Worm (Caenorhabditis elegans): ENCODE results near the gene H01G02.1.

H01G02.1 gene

DNA sequence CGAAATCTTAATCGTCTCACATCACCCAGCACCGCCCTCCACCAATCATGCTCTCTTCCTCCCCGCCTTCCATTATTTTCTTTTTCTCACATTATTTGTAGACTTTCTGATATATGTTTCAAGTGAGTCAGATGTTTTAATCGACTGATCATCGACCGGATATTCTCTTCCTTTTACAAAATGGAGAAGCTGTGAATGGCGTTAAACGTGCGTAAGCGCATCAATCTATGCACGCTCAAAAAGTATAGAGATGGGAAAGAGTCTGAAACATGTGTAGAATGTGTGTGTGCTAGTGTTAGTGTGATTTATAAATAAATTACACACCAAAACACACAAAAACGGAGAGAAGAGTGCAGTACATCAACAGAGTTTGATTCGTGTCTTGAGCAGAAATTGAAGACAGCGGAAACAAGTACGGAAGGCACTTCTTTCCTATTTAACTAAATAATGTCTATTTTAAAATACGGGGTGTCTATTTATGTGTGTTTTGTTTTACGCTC, 26.9 kb downstream of the H01G02.1 start:
- TF ChIP-seq unc-86 (tag; optimal IDR thresholded peaks at IDR 0.05) = peak; percentile 21
- TF ChIP-seq lin-14 (GFP tag; optimal IDR thresholded peaks at IDR 0.05) = peak; percentile 13
- no peak for TF ChIP-seq fkh-10 (GFP tag; optimal IDR thresholded peaks at IDR 0.05)
- TF ChIP-seq jun-1 (tag; optimal IDR thresholded peaks at IDR 0.05) = no peak
- peak; percentile 62 for TF ChIP-seq egl-13 (tag; optimal IDR thresholded peaks at IDR 0.05)
- TF ChIP-seq nhr-47 (tag; optimal IDR thresholded peaks at IDR 0.05) = peak; percentile 16
- TF ChIP-seq nhr-71 (tag; optimal IDR thresholded peaks at IDR 0.05) = peak; percentile 75

DNA sequence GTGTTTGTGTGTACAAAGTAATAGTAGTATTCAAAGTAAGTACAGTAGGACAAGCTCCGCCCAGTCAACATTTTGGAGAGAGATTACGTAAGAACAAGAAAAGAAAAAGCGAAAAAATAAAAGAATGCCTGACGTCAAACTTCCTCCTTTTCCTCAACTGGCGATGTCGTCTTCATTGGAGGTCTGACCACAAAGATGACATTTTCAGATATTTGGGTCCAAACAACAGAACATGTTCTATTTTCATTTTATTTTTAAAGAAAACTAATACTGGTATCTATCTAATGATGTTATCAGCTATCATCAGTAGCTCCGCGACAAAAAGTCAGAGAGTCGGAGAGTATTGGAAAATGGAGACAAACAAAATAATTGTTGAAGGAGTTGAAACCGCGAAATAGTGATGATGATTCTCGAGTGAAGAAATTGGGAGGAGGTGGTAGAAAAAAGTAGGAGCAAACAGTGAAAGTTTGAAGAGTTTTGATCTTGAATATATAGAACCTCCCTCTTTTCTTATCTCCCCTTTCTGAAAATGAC, 30.2 kb downstream of the H01G02.1 start, which contains the start of gene lips-5:
Gene lips-5, minus strand, starts transcription at position 51 of the 534 bp plus-strand sequence.
- TF ChIP-seq nhr-12 (tag; optimal IDR thresholded peaks at IDR 0.05) = no peak
- TF ChIP-seq elt-2 (tag; optimal IDR thresholded peaks at IDR 0.05) = peak; percentile 30
- TF ChIP-seq lsy-2 (tag; optimal IDR thresholded peaks at IDR 0.05) = no peak
- TF ChIP-seq fkh-10 (GFP tag; optimal IDR thresholded peaks at IDR 0.05) = no peak
- TF ChIP-seq tlp-1 (tag; optimal IDR thresholded peaks at IDR 0.05) = no peak
- no peak for TF ChIP-seq C16A3.4 (tag; optimal IDR thresholded peaks at IDR 0.05)
- TF ChIP-seq irx-1 (tag; optimal IDR thresholded peaks at IDR 0.05) = no peak
- TF ChIP-seq Y116A8C.19 (tag; optimal IDR thresholded peaks at IDR 0.05; ENCODE audit: borderline replicate concordance) = no peak

- no peak for TF ChIP-seq efl-1 (optimal IDR thresholded peaks at IDR 0.05)
- peak in 1 of 2 experiments; percentile 94 for TF ChIP-seq efl-1 (GFP tag; optimal IDR thresholded peaks at IDR 0.05 in 1 of 2)
- TF ChIP-seq C34B4.2 (tag; optimal IDR thresholded peaks at IDR 0.05) = no peak
Observed at ce11 chrIV:11772119-11772518, 31.8 kb downstream of the H01G02.1 start.

ce11 chrIV:11771064-11771463, 32.9 kb downstream of the H01G02.1 start:
- TF ChIP-seq fkh-4 (tag; optimal IDR thresholded peaks at IDR 0.05; ENCODE audit: borderline replicate concordance) (no peak), nhr-20 (tag; optimal IDR thresholded peaks at IDR 0.05) (no peak), pqm-1 (tag; optimal IDR thresholded peaks at IDR 0.05) (peak; percentile 84), alr-1 (tag; optimal IDR thresholded peaks at IDR 0.05; ENCODE audit: borderline replicate concordance) (no peak), mab-9 (GFP tag; IDR thresholded peaks at IDR 0.05) (no peak), skn-1 (tag; optimal IDR thresholded peaks at IDR 0.05) (no peak), sptf-1 (tag; optimal IDR thresholded peaks at IDR 0.05) (no peak), mdl-1 (tag; optimal IDR thresholded peaks at IDR 0.05) (no peak), elt-3 (tag; optimal IDR thresholded peaks at IDR 0.05) (no peak), irx-1 (tag; optimal IDR thresholded peaks at IDR 0.05) (no peak), hlh-4 (tag; optimal IDR thresholded peaks at IDR 0.05) (no peak), aly-2 (tag; optimal IDR thresholded peaks at IDR 0.05) (no peak), sox-4 (tag; optimal IDR thresholded peaks at IDR 0.05) (no peak), ceh-63 (GFP tag; optimal IDR thresholded peaks at IDR 0.05) (no peak), lin-39 (tag; optimal IDR thresholded peaks at IDR 0.05) (no peak), nhr-71 (tag; optimal IDR thresholded peaks at IDR 0.05) (no peak), tlp-1 (tag; optimal IDR thresholded peaks at IDR 0.05) (peak; percentile 70), elt-2 (tag; optimal IDR thresholded peaks at IDR 0.05) (peak; percentile 82), blmp-1 (tag; optimal IDR thresholded peaks at IDR 0.05) (no peak), grh-1 (GFP tag; IDR thresholded peaks at IDR 0.05) (no peak), fkh-10 (GFP tag; optimal IDR thresholded peaks at IDR 0.05) (no peak), fkh-8 (tag; optimal IDR thresholded peaks at IDR 0.05) (no peak), ceh-82 (tag; optimal IDR thresholded peaks at IDR 0.05) (no peak), ceh-88 (GFP tag; IDR thresholded peaks at IDR 0.05) (no peak), nhr-47 (tag; optimal IDR thresholded peaks at IDR 0.05) (no peak), nhr-85 (tag) (no peak), F16B12.6 (tag; optimal IDR thresholded peaks at IDR 0.05) (no peak), lin-14 (GFP tag; optimal IDR thresholded peaks at IDR 0.05) (peak; percentile 10), rnt-1 (tag; optimal IDR thresholded peaks at IDR 0.05) (no peak)
